Worm (Caenorhabditis elegans) whole organism, L2 larva: Measurements from ENCODE around the gene srbc-50.
A peak's percentile ranks its signal among the peaks of the same experiment; 100 is the strongest.

Source experiments
- C34F6.9 ChIP-seq: fragments of 150-350 bp; optimal IDR thresholded peaks from 2 replicates; lab custom pipeline; 2014; ENCODE audit warnings: missing biosample characterization, missing genetic modification characterization
- F13H6.1 ChIP-seq: sonication (generic microtip); optimal IDR thresholded peaks from 2 replicates; lab custom pipeline; 2016; ENCODE audit warnings: missing genetic modification characterization, missing compliant biosample characterization
- R02D3.7 ChIP-seq: fragments of 150-350 bp; optimal IDR thresholded peaks from 2 replicates; lab custom pipeline; 2014; ENCODE audit warnings: missing biosample characterization, missing genetic modification characterization
- Y55F3AM.14 ChIP-seq: fragments of 200-800 bp; sonication (Bioruptor generic); optimal IDR thresholded peaks from 2 replicates; lab custom pipeline; 2018; ENCODE audit warnings: mild to moderate bottlenecking, missing genetic modification characterization, missing compliant biosample characterization
- ZK546.5 ChIP-seq: sonication (generic microtip); optimal IDR thresholded peaks from 2 replicates; lab custom pipeline; 2017; ENCODE audit warnings: missing biosample characterization, missing genetic modification characterization
- ama-1 ChIP-seq: fragments of 150-350 bp; optimal IDR thresholded peaks from 2 replicates; lab custom pipeline; 2018; ENCODE audit warnings: inconsistent platforms
- blmp-1 ChIP-seq: sonication (generic microtip); optimal IDR thresholded peaks from 2 replicates; lab custom pipeline; 2017; ENCODE audit warnings: missing genetic modification characterization, mild to moderate bottlenecking, missing compliant biosample characterization, antibody characterized with exemption, moderate library complexity; ENCODE audit not compliant: insufficient read depth
- ceh-16 ChIP-seq: fragments of 150-350 bp; optimal IDR thresholded peaks from 2 replicates; lab custom pipeline; 2014; ENCODE audit warnings: missing biosample characterization, missing genetic modification characterization
- ceh-82 ChIP-seq: fragments of 150-350 bp; optimal IDR thresholded peaks from 2 replicates; lab custom pipeline; 2014; ENCODE audit warnings: missing biosample characterization, missing genetic modification characterization
- crh-2 ChIP-seq: sonication (generic microtip); optimal IDR thresholded peaks from 2 replicates; lab custom pipeline; 2017; ENCODE audit warnings: missing biosample characterization, missing genetic modification characterization
- dmd-4 ChIP-seq: sonication (generic microtip); optimal IDR thresholded peaks from 2 replicates; lab custom pipeline; 2017; ENCODE audit warnings: missing biosample characterization, missing genetic modification characterization
- egl-27 ChIP-seq: sonication (generic microtip); optimal IDR thresholded peaks from 3 replicates; lab custom pipeline; 2017; ENCODE audit warnings: missing biosample characterization, missing genetic modification reagents, missing genetic modification characterization
- elt-1 ChIP-seq: fragments of 150-350 bp; optimal IDR thresholded peaks from 2 replicates; lab custom pipeline; 2014; ENCODE audit warnings: missing biosample characterization, missing genetic modification characterization
- elt-3 ChIP-seq: sonication (generic microtip); optimal IDR thresholded peaks from 2 replicates; lab custom pipeline; 2017; ENCODE audit warnings: missing biosample characterization, missing genetic modification characterization
- fos-1 ChIP-seq: fragments of 150-350 bp; optimal IDR thresholded peaks from 2 replicates; lab custom pipeline; 2014; ENCODE audit warnings: missing biosample characterization, missing genetic modification characterization
- gmeb-1 ChIP-seq: fragments of 150-350 bp; optimal IDR thresholded peaks from 2 replicates; lab custom pipeline; 2014; ENCODE audit warnings: missing biosample characterization, missing genetic modification characterization
- lin-11 ChIP-seq: fragments of 150-350 bp; sonication (generic microtip); optimal IDR thresholded peaks from 2 replicates; lab custom pipeline; 2014; ENCODE audit warnings: missing biosample characterization, missing genetic modification characterization, inconsistent platforms, mixed read lengths
- lin-13 ChIP-seq: fragments of 150-350 bp; optimal IDR thresholded peaks from 2 replicates; lab custom pipeline; 2014; ENCODE audit warnings: missing biosample characterization, missing genetic modification reagents, missing genetic modification characterization
- lin-39 ChIP-seq: fragments of 150-350 bp; optimal IDR thresholded peaks from 2 replicates; lab custom pipeline; 2014; ENCODE audit warnings: missing biosample characterization, missing genetic modification reagents, missing genetic modification characterization
- lsy-2 ChIP-seq, 2 experiments: fragments of 150-350 bp in 1 of 2; sonication (generic microtip) in 1 of 2; optimal IDR thresholded peaks; 2 replicates each; lab custom pipeline; 2014 to 2017; ENCODE audit warnings: missing biosample characterization in 2 of 2, missing genetic modification characterization in 2 of 2
- mab-5 ChIP-seq: fragments of 150-350 bp; optimal IDR thresholded peaks from 2 replicates; lab custom pipeline; 2014; ENCODE audit warnings: missing biosample characterization, missing genetic modification characterization
- mbf-1 ChIP-seq: sonication (generic microtip); optimal IDR thresholded peaks from 2 replicates; lab custom pipeline; 2017; ENCODE audit warnings: missing biosample characterization, missing genetic modification characterization
- mdl-1 ChIP-seq, 2 experiments: fragments of 150-350 bp in 1 of 2; sonication (generic microtip) in 1 of 2; optimal IDR thresholded peaks; 2 replicates each; lab custom pipeline; 2017; ENCODE audit warnings: missing biosample characterization in 2 of 2, missing genetic modification characterization in 2 of 2
- nhr-10 ChIP-seq: sonication (generic microtip); optimal IDR thresholded peaks from 2 replicates; lab custom pipeline; 2017; ENCODE audit warnings: missing biosample characterization, missing genetic modification characterization
- nhr-11 ChIP-seq: fragments of 150-350 bp; optimal IDR thresholded peaks from 2 replicates; lab custom pipeline; 2014; ENCODE audit warnings: missing biosample characterization, missing genetic modification characterization
- nhr-12 ChIP-seq: fragments of 150-350 bp; optimal IDR thresholded peaks from 2 replicates; lab custom pipeline; 2014; ENCODE audit warnings: missing biosample characterization, missing genetic modification characterization
- nhr-129 ChIP-seq: fragments of 150-350 bp; optimal IDR thresholded peaks from 2 replicates; lab custom pipeline; 2014; ENCODE audit warnings: missing biosample characterization, missing genetic modification characterization
- nhr-21 ChIP-seq: fragments of 150-350 bp; optimal IDR thresholded peaks from 2 replicates; lab custom pipeline; 2014; ENCODE audit warnings: missing biosample characterization, missing genetic modification characterization
- nhr-23 ChIP-seq: fragments of 150-350 bp; optimal IDR thresholded peaks from 2 replicates; lab custom pipeline; 2014; ENCODE audit warnings: missing biosample characterization, missing genetic modification reagents, missing genetic modification characterization
- nhr-237 ChIP-seq: fragments of 150-350 bp; optimal IDR thresholded peaks from 2 replicates; lab custom pipeline; 2014; ENCODE audit warnings: missing biosample characterization, missing genetic modification characterization
- nhr-25 ChIP-seq: fragments of 150-350 bp; sonication (generic microtip); optimal IDR thresholded peaks from 3 replicates; lab custom pipeline; 2014; ENCODE audit warnings: missing biosample characterization, missing genetic modification characterization
- nhr-6 ChIP-seq: fragments of 150-350 bp; optimal IDR thresholded peaks from 2 replicates; lab custom pipeline; 2014; ENCODE audit warnings: missing biosample characterization, missing genetic modification characterization
- nhr-77 ChIP-seq: fragments of 150-350 bp; optimal IDR thresholded peaks from 2 replicates; lab custom pipeline; 2014; ENCODE audit warnings: missing biosample characterization, missing genetic modification characterization
- peb-1 ChIP-seq: fragments of 150-350 bp; optimal IDR thresholded peaks from 2 replicates; lab custom pipeline; 2014; ENCODE audit warnings: missing biosample characterization, missing genetic modification characterization
- sem-4 ChIP-seq: fragments of 150-350 bp; optimal IDR thresholded peaks from 2 replicates; lab custom pipeline; 2014; ENCODE audit warnings: missing biosample characterization, missing genetic modification reagents, missing genetic modification characterization
- skn-1 ChIP-seq: sonication (generic microtip); optimal IDR thresholded peaks from 2 replicates; lab custom pipeline; 2017; ENCODE audit warnings: missing biosample characterization, missing genetic modification characterization
- sma-3 ChIP-seq: sonication (generic microtip); optimal IDR thresholded peaks from 2 replicates; lab custom pipeline; 2016; ENCODE audit warnings: missing genetic modification reagents, missing genetic modification characterization, missing compliant biosample characterization
- sma-9 ChIP-seq, 2 experiments: fragments of 150-350 bp in 1 of 2; sonication (generic microtip) in 1 of 2; optimal IDR thresholded peaks; 2 replicates each; lab custom pipeline; 2014 to 2016; ENCODE audit warnings: missing genetic modification characterization in 2 of 2, mild to moderate bottlenecking in 1 of 2, missing biosample characterization in 1 of 2, missing compliant biosample characterization in 1 of 2, missing genetic modification reagents in 1 of 2, moderate library complexity in 1 of 2
- snpc-4 ChIP-seq: fragments of 150-350 bp; optimal IDR thresholded peaks from 2 replicates; lab custom pipeline; 2014; ENCODE audit warnings: missing biosample characterization, missing genetic modification characterization
- unc-39 ChIP-seq: fragments of 150-350 bp; optimal IDR thresholded peaks from 2 replicates; lab custom pipeline; 2014; ENCODE audit warnings: missing biosample characterization, missing genetic modification characterization
- unc-55 ChIP-seq: fragments of 150-350 bp; sonication (generic microtip); optimal IDR thresholded peaks from 3 replicates; lab custom pipeline; 2014; ENCODE audit warnings: missing biosample characterization, missing genetic modification reagents, missing genetic modification characterization
- unc-62 ChIP-seq: fragments of 150-350 bp; optimal IDR thresholded peaks from 2 replicates; lab custom pipeline; 2014; ENCODE audit warnings: missing biosample characterization, missing genetic modification reagents, missing genetic modification characterization
- zag-1 ChIP-seq: fragments of 150-350 bp; optimal IDR thresholded peaks from 2 replicates; lab custom pipeline; 2014; ENCODE audit warnings: missing biosample characterization, missing genetic modification characterization
- ztf-1 ChIP-seq: fragments of 200-800 bp; sonication (Bioruptor generic); conservative IDR thresholded peaks from 2 replicates; pipeline ENCODE4 v1.3.6; 2022; ENCODE audit warnings: missing genetic modification characterization, missing compliant biosample characterization
- ztf-11 ChIP-seq: sonication (generic microtip); optimal IDR thresholded peaks from 2 replicates; lab custom pipeline; 2017; ENCODE audit warnings: missing biosample characterization, missing genetic modification characterization
- ztf-4 ChIP-seq: fragments of 150-350 bp; optimal IDR thresholded peaks from 2 replicates; lab custom pipeline; 2014; ENCODE audit warnings: missing biosample characterization, missing genetic modification characterization

srbc-50 gene

ce11 chrV:15824866-15825265, at the start of gene srbc-50:
srbc-50 (minus strand) TSS chrV:15824966.
- TF ChIP-seq elt-3 (tag; lab: Kevin White, UChicago) (no peak), nhr-12 (tag; lab: Kevin White, UChicago) (no peak), elt-1 (tag; lab: Kevin White, UChicago) (no peak), ztf-4 (tag; lab: Kevin White, UChicago) (no peak), egl-27 (tag; lab: Kevin White, UChicago) (no peak), snpc-4 (tag; lab: Kevin White, UChicago) (no peak)

- TF ChIP-seq nhr-10 = no peak
- peak; percentile 70 for TF ChIP-seq F13H6.1 (tag; lab: Kevin White, UChicago)
- TF ChIP-seq egl-27 (tag; lab: Kevin White, UChicago) = peak; percentile 37
- TF ChIP-seq skn-1 = no peak
- peak; percentile 65 for TF ChIP-seq fos-1
- TF ChIP-seq mdl-1 (tag; optimal IDR thresholded peaks at IDR 0.05; lab: Kevin White, UChicago) = no peak
- TF ChIP-seq nhr-21 (tag; lab: Kevin White, UChicago) = peak; percentile 73
- peak; percentile 29 for TF ChIP-seq nhr-6 (tag; lab: Kevin White, UChicago)
- no peak for TF ChIP-seq nhr-12 (tag; lab: Kevin White, UChicago)
- peak; percentile 5 for TF ChIP-seq nhr-237 (tag; lab: Kevin White, UChicago)
- TF ChIP-seq mbf-1 (tag; lab: Kevin White, UChicago) = no peak
- TF ChIP-seq unc-62 (GFP tag; lab: Kevin White, UChicago) = no peak
- TF ChIP-seq peb-1 (tag; lab: Kevin White, UChicago) = no peak
- no peak for TF ChIP-seq nhr-11 (tag; lab: Kevin White, UChicago)
- no peak for TF ChIP-seq nhr-23 (tag; lab: Kevin White, UChicago)
- peak; percentile 83 for TF ChIP-seq nhr-129 (tag; lab: Kevin White, UChicago)
- TF ChIP-seq sem-4 (tag; lab: Kevin White, UChicago) = no peak
- no peak for TF ChIP-seq R02D3.7 (tag; lab: Kevin White, UChicago)
- no peak for TF ChIP-seq elt-3 (tag; lab: Kevin White, UChicago)
- no peak for TF ChIP-seq dmd-4 (tag; lab: Kevin White, UChicago)
- no peak for TF ChIP-seq ama-1 (lab: Kevin White, UChicago)
- peak; percentile 68 for TF ChIP-seq gmeb-1 (tag; lab: Kevin White, UChicago)
- peak; percentile 80 for TF ChIP-seq lin-11 (tag; lab: Kevin White, UChicago)
- TF ChIP-seq nhr-77 = no peak
- TF ChIP-seq lin-13 = peak; percentile 66
- TF ChIP-seq crh-2 (tag; lab: Kevin White, UChicago) = peak; percentile 62
- no peak for TF ChIP-seq ZK546.5 (tag; lab: Kevin White, UChicago)
- TF ChIP-seq nhr-25 (tag; lab: Kevin White, UChicago) = no peak
- TF ChIP-seq lsy-2 (tag; optimal IDR thresholded peaks at IDR 0.05; lab: Kevin White, UChicago) = peak in 1 of 2 experiments; percentile 51
- peak; percentile 66 for TF ChIP-seq snpc-4 (tag; lab: Kevin White, UChicago)
- peak; percentile 90 for TF ChIP-seq Y55F3AM.14 (GFP tag; lab: Kevin White, UChicago)
- no peak for TF ChIP-seq ztf-1 (GFP tag; lab: Robert Waterston, UW)
- peak; percentile 85 for TF ChIP-seq sma-9 (GFP tag; optimal IDR thresholded peaks at IDR 0.05; lab: Kevin White, UChicago)
- no peak for TF ChIP-seq sma-9 (tag; optimal IDR thresholded peaks at IDR 0.05; lab: Kevin White, UChicago)
- TF ChIP-seq elt-1 (tag; lab: Kevin White, UChicago) = no peak
- no peak for TF ChIP-seq unc-39 (tag; lab: Kevin White, UChicago)
- TF ChIP-seq ceh-82 (tag; lab: Kevin White, UChicago) = peak; percentile 71
- TF ChIP-seq unc-55 = peak; percentile 78
- TF ChIP-seq blmp-1 (tag; lab: Kevin White, UChicago) = peak; percentile 8
- no peak for TF ChIP-seq ceh-16
- TF ChIP-seq sma-3 (GFP tag; lab: Kevin White, UChicago) = peak; percentile 39
- TF ChIP-seq C34F6.9 (tag; lab: Kevin White, UChicago) = peak; percentile 46
- TF ChIP-seq ztf-4 (tag; lab: Kevin White, UChicago) = no peak
- TF ChIP-seq mab-5 = no peak
- no peak for TF ChIP-seq lin-39
- TF ChIP-seq ztf-11 (tag; lab: Kevin White, UChicago) = no peak
- no peak for TF ChIP-seq zag-1 (tag; lab: Kevin White, UChicago)
Measured at ce11 chrV:15873762-15874161, 49.0 kb upstream of the srbc-50 start.
